Fruit fly (Drosophila melanogaster) whole organism, embryonic: Measurements from ENCODE around the gene CG15728.
A peak's percentile ranks its signal among the peaks of the same experiment; 100 is the strongest.

ENCODE experiments used
- Atf-2 ChIP-seq: fragments of 200-800 bp; sonication (Bioruptor generic); optimal IDR thresholded peaks from 2 replicates; lab custom pipeline; 2016; ENCODE audit warnings: missing biosample characterization, missing genetic modification characterization
- B-H2 ChIP-seq: fragments of 200-800 bp; sonication (Bioruptor generic); optimal IDR thresholded peaks from 2 replicates; lab custom pipeline; 2018; ENCODE audit warnings: missing biosample characterization, mild to moderate bottlenecking, missing genetic modification characterization
- Bgb ChIP-seq: fragments of 200-800 bp; sonication (Bioruptor generic); IDR thresholded peaks from 2 replicates; pipeline ENCODE4 v1.3.6; 2022; ENCODE audit warnings: missing biosample characterization, missing genetic modification characterization; ENCODE audit not compliant: partially characterized antibody
- CG11723 ChIP-seq: fragments of 200-800 bp; sonication (Bioruptor generic); optimal IDR thresholded peaks from 2 replicates; lab custom pipeline; 2017; ENCODE audit warnings: missing biosample characterization, mild to moderate bottlenecking, missing genetic modification characterization
- CG13123 ChIP-seq: fragments of 200-800 bp; sonication (Bioruptor generic); optimal IDR thresholded peaks from 2 replicates; lab custom pipeline; 2016; ENCODE audit warnings: missing biosample characterization, missing genetic modification characterization
- CG13287 ChIP-seq: fragments of 200-800 bp; sonication (Bioruptor generic); IDR thresholded peaks from 2 replicates; pipeline ENCODE4 v1.3.6; 2022; ENCODE audit warnings: missing biosample characterization, missing genetic modification characterization; ENCODE audit not compliant: partially characterized antibody
- CG15073 ChIP-seq: fragments of 200-800 bp; sonication (Bioruptor generic); optimal IDR thresholded peaks from 2 replicates; lab custom pipeline; 2016; ENCODE audit warnings: missing biosample characterization, missing genetic modification characterization
- CG15601 ChIP-seq: fragments of 200-800 bp; sonication (Bioruptor generic); optimal IDR thresholded peaks from 3 replicates; lab custom pipeline; 2019; ENCODE audit warnings: missing biosample characterization, mild to moderate bottlenecking, missing genetic modification characterization, moderate library complexity
- CG15696 ChIP-seq: fragments of 200-800 bp; sonication (Bioruptor generic); optimal IDR thresholded peaks from 2 replicates; lab custom pipeline; 2019; ENCODE audit warnings: missing biosample characterization, mild to moderate bottlenecking, missing genetic modification characterization, moderate library complexity
- CG2202 ChIP-seq: fragments of 200-800 bp; sonication (Bioruptor generic); optimal IDR thresholded peaks from 2 replicates; lab custom pipeline; 2018; ENCODE audit warnings: missing biosample characterization, mild to moderate bottlenecking, missing genetic modification characterization
- CG2889 ChIP-seq: fragments of 200-800 bp; sonication (Bioruptor generic); IDR thresholded peaks from 3 replicates; pipeline ENCODE4 v1.3.6; 2022; ENCODE audit warnings: missing biosample characterization, missing genetic modification characterization
- CG3065 ChIP-seq: fragments of 200-800 bp; sonication (Bioruptor generic); optimal IDR thresholded peaks from 2 replicates; lab custom pipeline; 2016; ENCODE audit warnings: missing biosample characterization, missing genetic modification characterization
- CG31441 ChIP-seq: fragments of 200-800 bp; sonication (Bioruptor generic); IDR thresholded peaks from 2 replicates; pipeline ENCODE4 v1.3.6; 2022; ENCODE audit warnings: missing biosample characterization, missing genetic modification characterization
- CG32767 ChIP-seq: fragments of 200-800 bp; sonication (Bioruptor generic); IDR thresholded peaks from 2 replicates; pipeline ENCODE4 v1.3.6; 2022; ENCODE audit warnings: missing biosample characterization, missing genetic modification characterization
- CG3281 ChIP-seq: fragments of 200-800 bp; sonication (Bioruptor generic); optimal IDR thresholded peaks from 3 replicates; lab custom pipeline; 2017; ENCODE audit warnings: missing biosample characterization, mild to moderate bottlenecking, missing genetic modification characterization
- CG3847 ChIP-seq: fragments of 200-800 bp; sonication (Bioruptor generic); IDR thresholded peaks from 2 replicates; pipeline ENCODE4 v1.3.6; 2022; ENCODE audit warnings: missing biosample characterization, missing genetic modification characterization
- CG42726 ChIP-seq: fragments of 200-800 bp; sonication (Bioruptor generic); IDR thresholded peaks from 2 replicates; pipeline ENCODE4 v1.3.6; 2022; ENCODE audit warnings: missing biosample characterization, missing genetic modification characterization; ENCODE audit not compliant: partially characterized antibody
- CG4282 ChIP-seq: fragments of 200-800 bp; sonication (Bioruptor generic); optimal IDR thresholded peaks from 2 replicates; lab custom pipeline; 2016; ENCODE audit warnings: missing biosample characterization, missing genetic modification characterization
- CG4328 ChIP-seq: fragments of 200-800 bp; sonication (Bioruptor generic); optimal IDR thresholded peaks from 3 replicates; lab custom pipeline; 2017; ENCODE audit warnings: missing biosample characterization, missing genetic modification reagents, missing genetic modification characterization
- CG4617 ChIP-seq: fragments of 200-800 bp; sonication (Bioruptor generic); optimal IDR thresholded peaks from 3 replicates; lab custom pipeline; 2016; ENCODE audit warnings: missing biosample characterization, missing genetic modification characterization, borderline replicate concordance
- CG6683 ChIP-seq: fragments of 200-800 bp; sonication (Bioruptor generic); optimal IDR thresholded peaks from 2 replicates; lab custom pipeline; 2017; ENCODE audit warnings: missing biosample characterization, mild to moderate bottlenecking, missing genetic modification characterization, missing genetic modification reagents
- CG7786 ChIP-seq: fragments of 200-800 bp; sonication (Bioruptor generic); optimal IDR thresholded peaks from 2 replicates; lab custom pipeline; 2016; ENCODE audit warnings: missing biosample characterization, missing genetic modification characterization
- CG8765 ChIP-seq: fragments of 200-800 bp; sonication (Bioruptor generic); IDR thresholded peaks from 2 replicates; pipeline ENCODE4 v1.3.6; 2022; ENCODE audit warnings: missing biosample characterization, missing genetic modification characterization
- CG8924 ChIP-seq: fragments of 200-800 bp; optimal IDR thresholded peaks from 3 replicates; lab custom pipeline; 2019; ENCODE audit warnings: missing biosample characterization, mild to moderate bottlenecking, missing genetic modification characterization, moderate library complexity
- CG9932 ChIP-seq: fragments of 200-800 bp; sonication (Bioruptor generic); IDR thresholded peaks from 2 replicates; pipeline ENCODE4 v1.3.6; 2022; ENCODE audit warnings: missing biosample characterization, missing genetic modification characterization
- CTCF ChIP-seq: fragments of 200-800 bp; sonication (Bioruptor generic); optimal IDR thresholded peaks from 2 replicates; lab custom pipeline; 2017; ENCODE audit warnings: missing biosample characterization, mild to moderate bottlenecking, missing genetic modification characterization, moderate library complexity
- Chrac-16 ChIP-seq: fragments of 200-800 bp; sonication (Bioruptor generic); optimal IDR thresholded peaks from 3 replicates; lab custom pipeline; 2016; ENCODE audit warnings: missing biosample characterization, missing genetic modification characterization
- Dp ChIP-seq: fragments of 200-800 bp; sonication (Bioruptor generic); optimal IDR thresholded peaks from 2 replicates; lab custom pipeline; 2018; ENCODE audit warnings: missing biosample characterization, mild to moderate bottlenecking, missing genetic modification characterization, moderate library complexity
- Dref ChIP-seq: fragments of 200-800 bp; sonication (Bioruptor generic); IDR thresholded peaks from 2 replicates; pipeline ENCODE4 v1.3.6; 2022; ENCODE audit warnings: missing biosample characterization, missing genetic modification characterization
- ERR ChIP-seq: fragments of 200-800 bp; sonication (Bioruptor generic); optimal IDR thresholded peaks from 2 replicates; lab custom pipeline; 2016; ENCODE audit warnings: missing biosample characterization, missing genetic modification characterization
- Hr39 ChIP-seq: fragments of >200 bp; optimal IDR thresholded peaks from 2 replicates; lab custom pipeline; 2017
- Hr78 ChIP-seq, 2 experiments: fragments of 200-800 bp in 1 of 2; fragments of >200 bp in 1 of 2; sonication (Bioruptor generic) in 1 of 2; optimal IDR thresholded peaks; 2 replicates each; lab custom pipeline; 2017 to 2019; ENCODE audit warnings: missing biosample characterization in 2 of 2, missing genetic modification characterization in 2 of 2, mild to moderate bottlenecking in 1 of 2, moderate library complexity in 1 of 2
- Hsf ChIP-seq: fragments of 200-800 bp; sonication (Bioruptor generic); optimal IDR thresholded peaks from 3 replicates; lab custom pipeline; 2016; ENCODE audit warnings: missing biosample characterization, missing genetic modification characterization
- Spps ChIP-seq: fragments of 200-800 bp; sonication (Bioruptor generic); optimal IDR thresholded peaks from 2 replicates; lab custom pipeline; 2018; ENCODE audit warnings: missing biosample characterization, mild to moderate bottlenecking, missing genetic modification characterization
- Tbp ChIP-seq: fragments of >200 bp; optimal IDR thresholded peaks from 2 replicates; lab custom pipeline; 2018; ENCODE audit warnings: missing biosample characterization, missing genetic modification characterization
- abd-A ChIP-seq: fragments of 200-800 bp; sonication (Bioruptor generic); optimal IDR thresholded peaks from 3 replicates; lab custom pipeline; 2019; ENCODE audit warnings: missing biosample characterization, mild to moderate bottlenecking, missing genetic modification characterization, moderate library complexity
- ap ChIP-seq: fragments of 200-800 bp; sonication (Bioruptor generic); IDR thresholded peaks from 2 replicates; pipeline ENCODE4 v1.3.6; 2022; ENCODE audit warnings: missing biosample characterization, missing genetic modification characterization
- az2 ChIP-seq: fragments of 200-800 bp; sonication (Bioruptor generic); optimal IDR thresholded peaks from 3 replicates; lab custom pipeline; 2016; ENCODE audit warnings: missing biosample characterization, missing genetic modification characterization
- bsh ChIP-seq, 2 experiments: fragments of 200-800 bp; sonication (Bioruptor generic); optimal IDR thresholded peaks; 2 replicates each; lab custom pipeline; 2017 to 2018; ENCODE audit warnings: mild to moderate bottlenecking in 2 of 2, missing biosample characterization in 2 of 2, missing genetic modification characterization in 2 of 2, moderate library complexity in 1 of 2
- hb ChIP-seq: fragments of 200-800 bp; sonication (Bioruptor generic); IDR thresholded peaks from 3 replicates; pipeline ENCODE4 v1.3.6; 2022; ENCODE audit warnings: missing biosample characterization, missing genetic modification characterization; ENCODE audit not compliant: partially characterized antibody
- her ChIP-seq: fragments of 200-800 bp; sonication (Bioruptor generic); optimal IDR thresholded peaks from 2 replicates; lab custom pipeline; 2016; ENCODE audit warnings: missing biosample characterization, missing genetic modification characterization
- insv ChIP-seq, 2 experiments: fragments of 200-800 bp; sonication (Bioruptor generic); optimal IDR thresholded peaks; 3 replicates each; lab custom pipeline; 2016 to 2018; ENCODE audit warnings: missing biosample characterization in 2 of 2, missing genetic modification characterization in 2 of 2
- mirr ChIP-seq: fragments of 200-800 bp; sonication (Bioruptor generic); optimal IDR thresholded peaks from 3 replicates; lab custom pipeline; 2018; ENCODE audit warnings: missing biosample characterization, mild to moderate bottlenecking, missing genetic modification characterization
- nerfin-2 ChIP-seq: fragments of 200-800 bp; sonication (Bioruptor generic); IDR thresholded peaks from 2 replicates; pipeline ENCODE4 v1.3.6; 2022; ENCODE audit warnings: missing biosample characterization, missing genetic modification characterization; ENCODE audit not compliant: partially characterized antibody
- p53 ChIP-seq: fragments of 200-800 bp; sonication (Bioruptor generic); optimal IDR thresholded peaks from 2 replicates; lab custom pipeline; 2016; ENCODE audit warnings: missing biosample characterization, missing genetic modification characterization
- pum ChIP-seq: fragments of 200-800 bp; sonication (Bioruptor generic); optimal IDR thresholded peaks from 2 replicates; lab custom pipeline; 2016; ENCODE audit warnings: missing biosample characterization, missing genetic modification characterization
- sd ChIP-seq: fragments of 200-800 bp; sonication (Bioruptor generic); optimal IDR thresholded peaks from 3 replicates; lab custom pipeline; 2018; ENCODE audit warnings: missing biosample characterization, mild to moderate bottlenecking, missing genetic modification characterization, moderate library complexity
- sna ChIP-seq: fragments of 200-800 bp; sonication (Bioruptor generic); IDR thresholded peaks from 2 replicates; pipeline ENCODE4 v1.3.6; 2022; ENCODE audit warnings: missing biosample characterization, missing genetic modification characterization; ENCODE audit not compliant: partially characterized antibody
- unpg ChIP-seq: fragments of 200-800 bp; sonication (Bioruptor generic); optimal IDR thresholded peaks from 3 replicates; lab custom pipeline; 2018; ENCODE audit warnings: missing biosample characterization, mild to moderate bottlenecking, missing genetic modification characterization, moderate library complexity
- zf30C ChIP-seq: fragments of 200-800 bp; sonication (Bioruptor generic); optimal IDR thresholded peaks from 3 replicates; lab custom pipeline; 2018; ENCODE audit warnings: missing biosample characterization, mild to moderate bottlenecking, missing genetic modification characterization

The CG15728 gene

dm6 chrX:12653574-12653973 lies 29.5 kb downstream of the CG15728 start, which contains the start of gene CkIalpha (continued):
- TF ChIP-seq CG2202 (no peak), unpg (GFP tag; lab: Kevin White, UChicago) (peak; percentile 34), CG15073 (GFP tag; lab: Kevin White, UChicago) (no peak), CG2889 (GFP tag; lab: Robert Waterston, UW) (no peak), Hsf (peak; percentile 52), CG32767 (GFP tag; lab: Robert Waterston, UW) (no peak; the same call in 1 of the 2 replicates)

dm6 chrX:12654288-12654729 lies 30.2 kb downstream of the CG15728 start:
- TF ChIP-seq her (GFP tag; lab: Kevin White, UChicago): peak; percentile 14
- TF ChIP-seq az2 (GFP tag; lab: Kevin White, UChicago): no peak
- no peak for TF ChIP-seq CG31441 (GFP tag; lab: Robert Waterston, UW)
- peak; percentile 3 for TF ChIP-seq CG15601 (tag; lab: Kevin White, UChicago)
- TF ChIP-seq Atf-2 (GFP tag; lab: Kevin White, UChicago): no peak
- TF ChIP-seq CG4282: no peak
- TF ChIP-seq CG9932: no peak
- TF ChIP-seq CG15696: no peak
- no peak for TF ChIP-seq Spps
- TF ChIP-seq CG3281 (GFP tag; lab: Kevin White, UChicago): no peak
- peak; percentile 66 for TF ChIP-seq nerfin-2 (GFP tag; lab: Robert Waterston, UW)
- TF ChIP-seq CG42726 (GFP tag; lab: Robert Waterston, UW): no peak
- peak; percentile 12 for TF ChIP-seq B-H2 (GFP tag; lab: Kevin White, UChicago)
- no peak for TF ChIP-seq Dp (GFP tag; lab: Kevin White, UChicago)
- no peak for TF ChIP-seq CG3847 (GFP tag; lab: Robert Waterston, UW)
- no peak for TF ChIP-seq Hr39 (lab: Kevin White, UChicago)
- TF ChIP-seq Chrac-16: no peak
- no peak for TF ChIP-seq Tbp (GFP tag; lab: Kevin White, UChicago)
- no peak for TF ChIP-seq CG8765 (GFP tag; lab: Robert Waterston, UW)
- peak; percentile 56; the same call in 1 of the 2 replicates for TF ChIP-seq sna
- no peak for TF ChIP-seq CG11723 (GFP tag; lab: Kevin White, UChicago)
- no peak for TF ChIP-seq CG7786 (GFP tag; lab: Kevin White, UChicago)
- TF ChIP-seq CG6683 (GFP tag; lab: Kevin White, UChicago): no peak
- TF ChIP-seq hb (GFP tag; lab: Robert Waterston, UW): no peak
- no peak for TF ChIP-seq ap
- no peak for TF ChIP-seq CG3065
- peak; percentile 18; the same call in 1 of the 2 replicates for TF ChIP-seq Bgb (GFP tag; lab: Robert Waterston, UW)
- TF ChIP-seq abd-A (tag; lab: Kevin White, UChicago): peak; percentile 57
- no peak for TF ChIP-seq p53 (GFP tag; lab: Kevin White, UChicago)
- TF ChIP-seq CG4328 (GFP tag; lab: Kevin White, UChicago): no peak
- TF ChIP-seq ERR (GFP tag; lab: Kevin White, UChicago): no peak
- TF ChIP-seq CG13287 (GFP tag; lab: Robert Waterston, UW): no peak; the same call in 1 of the 2 replicates
- peak; percentile 59 for TF ChIP-seq CG8924 (tag; lab: Kevin White, UChicago)
- no peak for TF ChIP-seq zf30C (GFP tag; lab: Kevin White, UChicago)
- TF ChIP-seq CG4617: peak; percentile 22
- peak; percentile 53 for TF ChIP-seq Dref (GFP tag; lab: Robert Waterston, UW)
- TF ChIP-seq Hr78 (GFP tag; optimal IDR thresholded peaks at IDR 0.05; lab: Kevin White, UChicago): no peak
- peak; percentile 95 for TF ChIP-seq sd (tag; lab: Kevin White, UChicago)
- TF ChIP-seq bsh (GFP tag; optimal IDR thresholded peaks at IDR 0.05; lab: Kevin White, UChicago): no peak
- peak in 1 of 2 experiments; percentile 61 for TF ChIP-seq insv (GFP tag; optimal IDR thresholded peaks at IDR 0.05; lab: Kevin White, UChicago)
- no peak for TF ChIP-seq pum (GFP tag; lab: Kevin White, UChicago)
- no peak for TF ChIP-seq CTCF
- TF ChIP-seq mirr (GFP tag; lab: Kevin White, UChicago): peak; percentile 31
- TF ChIP-seq CG13123 (GFP tag; lab: Kevin White, UChicago): no peak
